Worm (Caenorhabditis elegans) whole organism, L3 larva: ENCODE results near the gene F41F3.1.

Source experiments
- ZK546.5 ChIP-seq: sonication (generic microtip); optimal IDR thresholded peaks from 2 replicates; lab custom pipeline; 2017; ENCODE audit warnings: missing biosample characterization, missing genetic modification characterization
- egl-27 ChIP-seq: sonication (generic microtip); optimal IDR thresholded peaks from 4 replicates; lab custom pipeline; 2017; ENCODE audit warnings: missing biosample characterization, missing genetic modification reagents, missing genetic modification characterization
- elt-1 ChIP-seq: fragments of 150-350 bp; optimal IDR thresholded peaks from 2 replicates; lab custom pipeline; 2014; ENCODE audit warnings: missing biosample characterization, missing genetic modification characterization
- elt-2 ChIP-seq: sonication (generic microtip); optimal IDR thresholded peaks from 2 replicates; lab custom pipeline; 2016; ENCODE audit warnings: missing genetic modification reagents, mild to moderate bottlenecking, missing genetic modification characterization, missing compliant biosample characterization
- elt-3 ChIP-seq, 3 experiments: fragments of 150-350 bp in 1 of 3; sonication (generic microtip) in 2 of 3; optimal IDR thresholded peaks; 2 replicates in 2 of 3; 4 replicates in 1 of 3; lab custom pipeline; 2014 to 2017; ENCODE audit warnings: missing biosample characterization in 3 of 3, missing genetic modification characterization in 3 of 3
- nhr-25 ChIP-seq: sonication (generic microtip); optimal IDR thresholded peaks from 2 replicates; lab custom pipeline; 2017; ENCODE audit warnings: missing biosample characterization, missing genetic modification characterization
- nhr-28 ChIP-seq: fragments of 150-350 bp; optimal IDR thresholded peaks from 2 replicates; lab custom pipeline; 2014; ENCODE audit warnings: missing biosample characterization, missing genetic modification characterization
- nhr-76 ChIP-seq: fragments of 150-350 bp; sonication (generic microtip); optimal IDR thresholded peaks from 5 replicates; lab custom pipeline; 2014; ENCODE audit warnings: missing biosample characterization, missing genetic modification characterization
- nhr-77 ChIP-seq: fragments of 150-350 bp; optimal IDR thresholded peaks from 2 replicates; lab custom pipeline; 2014; ENCODE audit warnings: missing biosample characterization, missing genetic modification characterization
- pqm-1 ChIP-seq: fragments of 150-350 bp; optimal IDR thresholded peaks from 2 replicates; lab custom pipeline; 2017; ENCODE audit warnings: missing biosample characterization, missing genetic modification characterization, inconsistent platforms
- unc-62 ChIP-seq: fragments of 150-350 bp; sonication (generic microtip); optimal IDR thresholded peaks from 4 replicates; lab custom pipeline; 2014; ENCODE audit warnings: missing biosample characterization, missing genetic modification reagents, missing genetic modification characterization
- zag-1 ChIP-seq: fragments of 150-350 bp; optimal IDR thresholded peaks from 2 replicates; lab custom pipeline; 2014; ENCODE audit warnings: missing biosample characterization, missing genetic modification characterization

ce11 chrV:4693282-4693588, 38.9 kb downstream of the F41F3.1 start:
- TF ChIP-seq egl-27 (tag; lab: Kevin White, UChicago), result no peak
- TF ChIP-seq nhr-76 (tag; lab: Kevin White, UChicago), result no peak
- no peak for TF ChIP-seq zag-1 (tag; lab: Kevin White, UChicago)
- no peak for TF ChIP-seq elt-2 (tag; lab: Kevin White, UChicago)
- TF ChIP-seq elt-3 (tag; optimal IDR thresholded peaks at IDR 0.05; lab: Kevin White, UChicago), result no peak
- TF ChIP-seq nhr-25 (tag; lab: Kevin White, UChicago), result no peak
- TF ChIP-seq nhr-28 (tag; lab: Kevin White, UChicago), result no peak
- no peak for TF ChIP-seq elt-1
- no peak for TF ChIP-seq ZK546.5 (tag; lab: Kevin White, UChicago)
- TF ChIP-seq nhr-77 (tag; lab: Kevin White, UChicago), result no peak
- no peak for TF ChIP-seq unc-62 (GFP tag; lab: Kevin White, UChicago)
- TF ChIP-seq pqm-1 (tag; lab: Kevin White, UChicago), result no peak
